Worm (Caenorhabditis elegans): ENCODE results near the gene F02D10.3.

Gene F02D10.3

DNA sequence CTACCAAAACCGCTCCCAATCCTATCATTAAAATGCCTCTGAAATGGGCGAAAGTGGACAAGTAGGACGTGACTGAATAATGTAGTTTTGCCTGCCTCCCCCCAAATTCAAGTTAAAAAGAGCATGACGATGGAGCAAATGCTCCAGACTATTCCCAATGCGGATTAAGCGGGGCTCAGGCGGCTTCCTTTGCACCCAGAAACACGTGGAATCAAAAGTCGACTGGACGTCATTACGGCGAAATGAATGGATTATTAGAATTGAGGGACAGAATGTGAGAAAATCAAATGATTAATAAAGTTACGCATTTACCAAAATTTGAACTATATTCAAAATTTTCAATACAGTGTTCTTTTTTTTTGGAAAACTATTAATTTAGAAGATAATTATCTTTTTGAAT lies 37.5 kb upstream of the F02D10.3 start:
- peak; percentile 42 for TF ChIP-seq hlh-30 (tag; optimal IDR thresholded peaks at IDR 0.05; ENCODE audit: insufficient read depth)
- no peak for TF ChIP-seq nhr-10 (tag; optimal IDR thresholded peaks at IDR 0.05)

DNA sequence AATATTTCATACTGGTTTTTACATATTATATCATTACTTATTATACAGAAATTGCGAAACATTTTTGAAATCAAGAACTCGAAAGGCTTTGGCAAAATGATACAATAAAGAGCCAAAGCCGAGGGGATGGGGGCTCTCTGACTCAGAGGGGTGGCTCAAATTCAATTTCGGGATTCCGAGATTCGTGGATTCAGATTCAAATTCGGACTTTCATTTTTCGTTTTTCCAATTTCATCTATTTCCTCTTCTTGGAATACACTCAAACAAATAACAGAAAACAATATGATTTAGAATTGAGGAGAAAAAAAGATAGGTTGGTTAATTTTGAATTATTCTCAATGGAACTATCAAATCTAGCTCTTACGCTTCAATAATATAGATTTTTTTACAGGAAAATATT lies 36.7 kb upstream of the F02D10.3 start:
- TF ChIP-seq pqm-1 (tag; optimal IDR thresholded peaks at IDR 0.05) (no peak), dmd-6 (GFP tag; IDR thresholded peaks at IDR 0.05) (no peak), arid-1 (GFP tag; conservative IDR thresholded peaks at IDR 0.05) (no peak), ctbp-1 (GFP tag; IDR thresholded peaks at IDR 0.05) (0 out of 2 replicates have a peak, but pooled peaks have one; percentile 25), ces-1 (GFP tag; optimal IDR thresholded peaks at IDR 0.05) (peak; percentile 76), fkh-10 (GFP tag; optimal IDR thresholded peaks at IDR 0.05) (peak; percentile 71), lsy-2 (tag; optimal IDR thresholded peaks at IDR 0.05) (peak in 1 of 2 experiments; percentile 5), nhr-76 (tag; optimal IDR thresholded peaks at IDR 0.05) (no peak), Y5F2A.4 (GFP tag; optimal IDR thresholded peaks at IDR 0.05) (no peak), attf-4 (tag; optimal IDR thresholded peaks at IDR 0.05) (no peak), zfp-3 (GFP tag; conservative IDR thresholded peaks at IDR 0.05) (no peak), nhr-111 (GFP tag; optimal IDR thresholded peaks at IDR 0.05) (no peak), mdl-1 (tag; optimal IDR thresholded peaks at IDR 0.05) (no peak)

DNA sequence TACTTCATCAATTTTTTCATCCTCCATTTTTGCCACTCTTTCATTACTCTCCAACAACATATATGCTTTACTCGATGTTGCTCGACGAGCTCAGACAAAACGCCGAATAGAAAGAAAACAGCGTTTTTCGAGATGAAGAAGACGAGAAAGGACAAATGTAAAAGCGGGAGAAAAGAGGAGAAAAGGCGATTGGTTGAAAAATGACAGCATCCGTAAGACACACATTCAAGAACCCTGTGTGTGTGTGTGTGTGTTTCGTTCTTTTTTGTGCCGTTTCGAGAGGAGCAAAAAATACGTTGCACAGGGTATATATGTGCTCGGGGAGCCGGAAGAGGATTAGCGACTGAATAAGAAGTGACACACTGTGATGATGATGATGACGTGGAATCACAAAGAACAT lies 31.3 kb upstream of the F02D10.3 start:
- TF ChIP-seq lin-38 (GFP tag; IDR thresholded peaks at IDR 0.05) (no peak), arid-1 (GFP tag; conservative IDR thresholded peaks at IDR 0.05) (no peak), duxl-1 (tag; optimal IDR thresholded peaks at IDR 0.05; ENCODE audit: poor library complexity) (no peak), unc-62 (GFP tag; optimal IDR thresholded peaks at IDR 0.05 in 1 of 2) (peak in 1 of 2 experiments; percentile 96), unc-62 (tag; optimal IDR thresholded peaks at IDR 0.05) (no peak), hmg-1.1 (GFP tag; IDR thresholded peaks at IDR 0.05) (peak; percentile 46; the same call in 1 of the 2 replicates), nhr-25 (tag; optimal IDR thresholded peaks at IDR 0.05; ENCODE audit: borderline replicate concordance, insufficient read depth) (no peak), ctbp-1 (GFP tag; IDR thresholded peaks at IDR 0.05) (0 out of 2 replicates have a peak, but pooled peaks have one; percentile 20)

DNA sequence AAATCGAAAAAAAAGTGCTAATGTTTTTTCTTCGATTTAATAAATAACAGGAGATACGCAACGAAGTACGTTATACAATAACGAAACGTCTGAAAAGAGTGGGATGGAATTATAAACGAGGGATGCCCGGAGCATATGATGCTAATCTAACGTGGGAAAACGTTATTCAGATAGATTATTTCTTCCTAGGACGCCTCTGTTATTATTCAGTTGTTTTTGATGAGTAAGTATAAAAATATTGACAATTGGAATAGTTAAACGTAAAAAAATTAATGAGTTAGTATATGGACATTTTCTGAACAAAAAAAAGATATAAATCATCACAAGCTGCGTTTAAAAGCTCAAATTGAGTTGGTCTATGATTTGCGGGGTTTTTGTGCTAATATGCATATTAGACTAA lies 22.4 kb upstream of the F02D10.3 start, which contains the start of gene srd-51:
Gene srd-51, minus strand, starts transcription at position 101 of the 400 bp plus-strand sequence.
- no peak for TF ChIP-seq nhr-41 (GFP tag; IDR thresholded peaks at IDR 0.05)
- TF ChIP-seq ama-1 (optimal IDR thresholded peaks at IDR 0.05) = no peak
- no peak for TF ChIP-seq egl-27 (tag; optimal IDR thresholded peaks at IDR 0.05)
- TF ChIP-seq mdt-29 (GFP tag; IDR thresholded peaks at IDR 0.05) = no peak
- no peak for TF ChIP-seq nhr-28 (tag; optimal IDR thresholded peaks at IDR 0.05)
- TF ChIP-seq fkh-10 (GFP tag; optimal IDR thresholded peaks at IDR 0.05) = no peak
- TF ChIP-seq nhr-25 (tag; optimal IDR thresholded peaks at IDR 0.05; ENCODE audit: borderline replicate concordance, insufficient read depth) = no peak
- no peak for TF ChIP-seq ces-1 (GFP tag; optimal IDR thresholded peaks at IDR 0.05)
- no peak for TF ChIP-seq php-3 (GFP tag; IDR thresholded peaks at IDR 0.05)
- TF ChIP-seq Y5F2A.4 (GFP tag; optimal IDR thresholded peaks at IDR 0.05) = no peak
- TF ChIP-seq hif-1 (tag; optimal IDR thresholded peaks at IDR 0.05) = no peak
- no peak for TF ChIP-seq daf-8 (GFP tag; IDR thresholded peaks at IDR 0.05)
- TF ChIP-seq F49E8.2 (tag; optimal IDR thresholded peaks at IDR 0.05; ENCODE audit: borderline replicate concordance) = no peak
- TF ChIP-seq unc-62 (GFP tag; optimal IDR thresholded peaks at IDR 0.05 in 1 of 2) = no peak
- no peak for TF ChIP-seq unc-62 (tag; optimal IDR thresholded peaks at IDR 0.05)
- no peak for TF ChIP-seq ZK546.5 (tag; optimal IDR thresholded peaks at IDR 0.05)

DNA sequence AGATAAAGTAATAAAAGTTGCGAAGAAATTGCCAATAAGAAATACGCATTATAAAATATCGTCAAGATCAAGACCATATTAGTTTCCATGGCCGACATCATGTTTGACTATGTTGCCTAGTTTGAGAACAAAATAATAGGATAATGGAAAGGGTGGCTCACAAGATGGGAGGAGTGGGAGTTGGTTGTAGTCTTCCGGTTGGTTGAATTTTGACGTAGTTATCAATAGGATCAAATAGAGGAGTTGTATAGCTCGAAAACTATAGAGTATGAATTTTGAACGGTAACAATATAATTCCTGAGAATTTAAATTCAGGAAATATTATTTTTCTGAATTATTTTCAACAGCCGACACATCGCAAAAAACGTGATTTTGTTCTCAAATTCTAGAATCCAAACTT lies 19.3 kb upstream of the F02D10.3 start, which contains the start of gene srd-50:
Gene srd-50, minus strand, starts transcription at position 101 of the 400 bp plus-strand sequence.
- no peak for TF ChIP-seq daf-8 (GFP tag; IDR thresholded peaks at IDR 0.05)
- TF ChIP-seq duxl-1 (tag; optimal IDR thresholded peaks at IDR 0.05; ENCODE audit: poor library complexity) = no peak
- no peak for TF ChIP-seq nhr-41 (GFP tag; IDR thresholded peaks at IDR 0.05)
- no peak for TF ChIP-seq nhr-237 (tag; optimal IDR thresholded peaks at IDR 0.05)
- peak; percentile 66 for TF ChIP-seq aha-1 (tag)
- TF ChIP-seq egl-43 (GFP tag; IDR thresholded peaks at IDR 0.05) = no peak
- no peak for TF ChIP-seq lsy-2 (tag; optimal IDR thresholded peaks at IDR 0.05)
